Worm (Caenorhabditis elegans): Measurements from ENCODE around the gene nhr-189.

- TF ChIP-seq nhr-11 (tag; optimal IDR thresholded peaks at IDR 0.05) = no peak
- no peak for TF ChIP-seq K02D7.2 (tag; optimal IDR thresholded peaks at IDR 0.05)
- TF ChIP-seq ama-1 (optimal IDR thresholded peaks at IDR 0.05) = no peak
- no peak for TF ChIP-seq tbx-2 (tag; optimal IDR thresholded peaks at IDR 0.05)
- no peak for TF ChIP-seq ahr-1 (tag; optimal IDR thresholded peaks at IDR 0.05)
- no peak for TF ChIP-seq lin-11 (tag; optimal IDR thresholded peaks at IDR 0.05)
These were observed 45.8 kb upstream of the nhr-189 start, which contains the start of gene nhr-156 for ce11 chrV:3905841-3906240.

Data from whole organism, late embryonic.